Fruit fly (Drosophila melanogaster) whole organism, wandering third instar larva: ENCODE results near the gene CG41128.

Source experiments
- Abd-B ChIP-seq: fragments of >200 bp; optimal IDR thresholded peaks from 2 replicates; lab custom pipeline; 2017; ENCODE audit warnings: missing biosample characterization, missing genetic modification characterization
- Hr78 ChIP-seq: fragments of >200 bp; optimal IDR thresholded peaks from 2 replicates; lab custom pipeline; 2017; ENCODE audit warnings: missing biosample characterization, missing genetic modification characterization
- OdsH ChIP-seq: fragments of 200-800 bp; sonication (Bioruptor generic); optimal IDR thresholded peaks from 2 replicates; lab custom pipeline; 2016; ENCODE audit warnings: missing biosample characterization, mild to moderate bottlenecking, missing genetic modification characterization
- br ChIP-seq: fragments of 200-800 bp; sonication (Bioruptor generic); optimal IDR thresholded peaks from 2 replicates; lab custom pipeline; 2016; ENCODE audit warnings: missing biosample characterization, missing genetic modification characterization
- psq ChIP-seq: fragments of 200-800 bp; sonication (Bioruptor generic); optimal IDR thresholded peaks from 3 replicates; lab custom pipeline; 2017; ENCODE audit warnings: missing biosample characterization, mild to moderate bottlenecking, missing genetic modification characterization, moderate library complexity

DNA sequence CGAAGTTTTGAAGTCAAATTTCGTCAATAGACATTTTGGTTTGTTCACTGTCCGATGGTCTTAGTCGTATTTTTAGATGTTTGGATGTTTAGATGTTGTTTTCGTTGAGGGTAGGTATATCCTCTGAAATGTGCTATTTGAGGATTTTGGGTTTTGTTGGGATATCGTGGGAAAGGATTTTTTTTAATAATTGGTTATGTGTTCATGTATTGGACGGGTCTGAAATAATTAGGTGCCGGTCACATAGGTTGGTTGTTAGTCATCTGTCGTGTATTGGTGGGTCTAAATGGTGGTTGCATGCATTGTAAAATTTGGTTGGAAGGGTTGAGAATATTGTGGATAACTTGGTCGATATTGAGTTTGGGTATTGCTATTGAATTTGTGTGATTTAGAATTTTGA, 36.5 kb downstream of the CG41128 start:
- TF ChIP-seq OdsH, result no peak
- TF ChIP-seq Hr78 (GFP tag; lab: Kevin White, UChicago), result no peak
- no peak for TF ChIP-seq psq (GFP tag; lab: Kevin White, UChicago)
- TF ChIP-seq br (GFP tag; lab: Kevin White, UChicago), result no peak
- TF ChIP-seq Abd-B (GFP tag; lab: Kevin White, UChicago), result no peak
